Worm (Caenorhabditis elegans) whole organism, L2 larva: ENCODE data around the gene pqn-70.

Source experiments
- ZK546.5 ChIP-seq: sonication (generic microtip); optimal IDR thresholded peaks from 2 replicates; lab custom pipeline; 2017; ENCODE audit warnings: missing biosample characterization, missing genetic modification characterization
- blmp-1 ChIP-seq: sonication (generic microtip); optimal IDR thresholded peaks from 2 replicates; lab custom pipeline; 2017; ENCODE audit warnings: missing genetic modification characterization, mild to moderate bottlenecking, missing compliant biosample characterization, antibody characterized with exemption, moderate library complexity; ENCODE audit not compliant: insufficient read depth
- lin-13 ChIP-seq: fragments of 150-350 bp; optimal IDR thresholded peaks from 2 replicates; lab custom pipeline; 2014; ENCODE audit warnings: missing biosample characterization, missing genetic modification reagents, missing genetic modification characterization
- lin-39 ChIP-seq: fragments of 150-350 bp; optimal IDR thresholded peaks from 2 replicates; lab custom pipeline; 2014; ENCODE audit warnings: missing biosample characterization, missing genetic modification reagents, missing genetic modification characterization
- ztf-11 ChIP-seq: sonication (generic microtip); optimal IDR thresholded peaks from 2 replicates; lab custom pipeline; 2017; ENCODE audit warnings: missing biosample characterization, missing genetic modification characterization

DNA sequence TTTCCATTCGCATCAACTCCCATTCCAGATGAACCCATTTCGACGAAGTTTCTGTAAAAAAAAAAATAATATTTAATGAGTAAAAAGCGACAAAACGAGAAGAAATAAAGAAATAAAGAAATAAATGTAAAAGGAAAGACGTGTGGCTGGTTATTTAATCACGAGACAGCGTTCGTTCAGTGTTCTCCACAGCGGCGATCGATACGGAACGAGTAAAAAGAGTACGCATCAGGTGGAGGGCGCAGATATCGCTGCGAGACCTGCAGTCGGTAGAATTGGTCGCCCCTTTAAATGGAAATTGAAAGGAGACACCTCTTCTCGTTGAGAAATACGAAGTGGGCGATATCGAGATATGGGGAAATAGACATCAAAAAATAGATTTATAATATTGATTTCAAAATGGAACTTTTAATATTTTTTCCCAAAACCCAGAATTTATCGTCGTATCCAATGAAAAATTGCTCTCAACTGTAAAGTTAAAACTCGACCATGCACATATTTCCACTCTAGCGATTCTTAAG, at the start of gene pqn-70:
- no peak for TF ChIP-seq lin-39
- no peak for TF ChIP-seq ztf-11 (tag; lab: Kevin White, UChicago)
- peak; percentile 77 for TF ChIP-seq blmp-1
- peak; percentile 83 for TF ChIP-seq lin-13
- TF ChIP-seq ZK546.5 (tag; lab: Kevin White, UChicago): no peak
